Fruit fly (Drosophila melanogaster) S2 (cell line): ENCODE measurements around the gene CG32264.

Experiments
- CG8478 ChIP-seq: fragments of >200 bp; optimal IDR thresholded peaks from 2 replicates; lab custom pipeline; 2018
- CTCF ChIP-seq, 2 experiments: fragments of >200 bp; optimal IDR thresholded peaks; 2 replicates each; lab custom pipeline; 2018

dm6 chr3L:3702489-3702888 lies 103.8 kb downstream of the CG32264 start:
- TF ChIP-seq CG8478 (lab: Kevin White, UChicago), result no peak
- TF ChIP-seq CTCF (optimal IDR thresholded peaks at IDR 0.05; lab: Kevin White, UChicago), result peak; percentile 68 to 74
